Fruit fly (Drosophila melanogaster) whole organism, embryonic: ENCODE data around the gene CG15330.
A peak's percentile ranks its signal among the peaks of the same experiment; 100 is the strongest.

Experiments used
- Antp ChIP-seq: fragments of 200-800 bp; sonication (Bioruptor generic); optimal IDR thresholded peaks from 3 replicates; lab custom pipeline; 2016; ENCODE audit warnings: missing biosample characterization, missing genetic modification characterization
- Bdp1 ChIP-seq: fragments of 200-800 bp; sonication (Bioruptor generic); optimal IDR thresholded peaks from 3 replicates; lab custom pipeline; 2016; ENCODE audit warnings: missing biosample characterization, missing genetic modification characterization
- CG11398 ChIP-seq: fragments of 200-800 bp; sonication (Bioruptor generic); optimal IDR thresholded peaks from 2 replicates; lab custom pipeline; 2016; ENCODE audit warnings: missing biosample characterization, missing genetic modification characterization
- CG12219 ChIP-seq: fragments of 200-800 bp; sonication (Bioruptor generic); optimal IDR thresholded peaks from 3 replicates; lab custom pipeline; 2018; ENCODE audit warnings: missing biosample characterization, mild to moderate bottlenecking, missing genetic modification characterization
- CG14050 ChIP-seq: fragments of 200-800 bp; sonication (Bioruptor generic); IDR thresholded peaks from 3 replicates; pipeline ENCODE4 v1.3.6; 2022; ENCODE audit warnings: missing biosample characterization, missing genetic modification characterization
- CG14441 ChIP-seq: fragments of 200-800 bp; sonication (Bioruptor generic); IDR thresholded peaks from 2 replicates; pipeline ENCODE4 v1.3.6; 2022; ENCODE audit warnings: missing biosample characterization, missing genetic modification characterization
- CG15269 ChIP-seq: fragments of 200-800 bp; sonication (Bioruptor generic); optimal IDR thresholded peaks from 2 replicates; lab custom pipeline; 2018; ENCODE audit warnings: missing biosample characterization, mild to moderate bottlenecking, missing genetic modification characterization, moderate library complexity
- CG15479 ChIP-seq: fragments of 200-800 bp; sonication (Bioruptor generic); optimal IDR thresholded peaks from 3 replicates; lab custom pipeline; 2019; ENCODE audit warnings: missing biosample characterization, mild to moderate bottlenecking, missing genetic modification characterization, moderate library complexity
- CG15514 ChIP-seq: fragments of 200-800 bp; sonication (Bioruptor generic); optimal IDR thresholded peaks from 3 replicates; lab custom pipeline; 2017; ENCODE audit warnings: missing biosample characterization, missing genetic modification characterization, mild to moderate bottlenecking, moderate library complexity, missing genetic modification reagents
- CG17359 ChIP-seq: fragments of 200-800 bp; sonication (Bioruptor generic); optimal IDR thresholded peaks from 3 replicates; lab custom pipeline; 2018; ENCODE audit warnings: missing biosample characterization, mild to moderate bottlenecking, missing genetic modification characterization, moderate library complexity
- CG2889 ChIP-seq: fragments of 200-800 bp; sonication (Bioruptor generic); IDR thresholded peaks from 3 replicates; pipeline ENCODE4 v1.3.6; 2022; ENCODE audit warnings: missing biosample characterization, missing genetic modification characterization
- CG30431 ChIP-seq: fragments of 200-800 bp; sonication (Bioruptor generic); optimal IDR thresholded peaks from 2 replicates; lab custom pipeline; 2017; ENCODE audit warnings: missing biosample characterization, missing genetic modification characterization
- CG31388 ChIP-seq: fragments of 200-800 bp; sonication (Bioruptor generic); optimal IDR thresholded peaks from 2 replicates; lab custom pipeline; 2016; ENCODE audit warnings: missing biosample characterization, missing genetic modification characterization
- CG3281 ChIP-seq: fragments of 200-800 bp; sonication (Bioruptor generic); optimal IDR thresholded peaks from 3 replicates; lab custom pipeline; 2017; ENCODE audit warnings: missing biosample characterization, mild to moderate bottlenecking, missing genetic modification characterization
- CG33557 ChIP-seq: fragments of 200-800 bp; sonication (Bioruptor generic); optimal IDR thresholded peaks from 2 replicates; lab custom pipeline; 2019; ENCODE audit warnings: missing biosample characterization, mild to moderate bottlenecking, missing genetic modification characterization, moderate library complexity
- CG3847 ChIP-seq: fragments of 200-800 bp; sonication (Bioruptor generic); IDR thresholded peaks from 2 replicates; pipeline ENCODE4 v1.3.6; 2022; ENCODE audit warnings: missing biosample characterization, missing genetic modification characterization
- CG42726 ChIP-seq: fragments of 200-800 bp; sonication (Bioruptor generic); IDR thresholded peaks from 2 replicates; pipeline ENCODE4 v1.3.6; 2022; ENCODE audit warnings: missing biosample characterization, missing genetic modification characterization; ENCODE audit not compliant: partially characterized antibody
- CG4360 ChIP-seq: fragments of 200-800 bp; sonication (Bioruptor generic); IDR thresholded peaks from 2 replicates; pipeline ENCODE4 v1.3.6; 2022; ENCODE audit warnings: missing biosample characterization, missing genetic modification characterization
- CG7271 ChIP-seq: fragments of 200-800 bp; sonication (Bioruptor generic); optimal IDR thresholded peaks from 2 replicates; lab custom pipeline; 2018; ENCODE audit warnings: missing biosample characterization, mild to moderate bottlenecking, missing genetic modification characterization, moderate library complexity
- CG7963 ChIP-seq: fragments of 200-800 bp; sonication (Bioruptor generic); IDR thresholded peaks from 3 replicates; pipeline ENCODE4 v1.3.6; 2022; ENCODE audit warnings: missing biosample characterization, missing genetic modification characterization; ENCODE audit not compliant: partially characterized antibody
- D ChIP-seq, 2 experiments: fragments of 200-800 bp in 1 of 2; fragments of >200 bp in 1 of 2; sonication (Bioruptor generic) in 1 of 2; optimal IDR thresholded peaks; 2 replicates in 1 of 2; 3 replicates in 1 of 2; lab custom pipeline; 2017; ENCODE audit warnings: mild to moderate bottlenecking in 1 of 2, missing biosample characterization in 1 of 2, missing genetic modification characterization in 1 of 2, missing genetic modification reagents in 1 of 2
- E2f2 ChIP-seq: fragments of 200-800 bp; sonication (Bioruptor generic); IDR thresholded peaks from 2 replicates; pipeline ENCODE4 v1.3.6; 2022; ENCODE audit warnings: missing biosample characterization, missing genetic modification characterization
- HLH3B ChIP-seq: fragments of 200-800 bp; sonication (Bioruptor generic); IDR thresholded peaks from 2 replicates; pipeline ENCODE4 v1.3.6; 2022; ENCODE audit warnings: missing biosample characterization, missing genetic modification characterization
- Med ChIP-seq: fragments of 200-800 bp; sonication (Bioruptor generic); peaks from one replicate; lab custom pipeline; 2016; ENCODE audit warnings: missing biosample characterization, missing genetic modification characterization, mild to moderate bottlenecking, inconsistent platforms, moderate library complexity
- Mrtf ChIP-seq: fragments of 200-800 bp; sonication (Bioruptor generic); IDR thresholded peaks from 3 replicates; pipeline ENCODE4 v1.3.6; 2022; ENCODE audit warnings: missing biosample characterization, missing genetic modification characterization
- PHDP ChIP-seq: fragments of 200-800 bp; sonication (Bioruptor generic); optimal IDR thresholded peaks from 3 replicates; lab custom pipeline; 2018; ENCODE audit warnings: missing biosample characterization, mild to moderate bottlenecking, missing genetic modification characterization, moderate library complexity
- Scr ChIP-seq: fragments of 200-800 bp; sonication (Bioruptor generic); IDR thresholded peaks from 2 replicates; pipeline ENCODE4 v1.3.6; 2022; ENCODE audit warnings: missing biosample characterization, missing genetic modification characterization; ENCODE audit not compliant: partially characterized antibody
- Vsx1 ChIP-seq: fragments of 200-800 bp; sonication (Bioruptor generic); optimal IDR thresholded peaks from 2 replicates; lab custom pipeline; 2017; ENCODE audit warnings: missing biosample characterization, mild to moderate bottlenecking, missing genetic modification characterization, missing genetic modification reagents
- Xbp1 ChIP-seq: fragments of 200-800 bp; sonication (Bioruptor generic); optimal IDR thresholded peaks from 3 replicates; lab custom pipeline; 2016; ENCODE audit warnings: missing biosample characterization, mild to moderate bottlenecking, missing genetic modification characterization
- cg ChIP-seq: fragments of 200-800 bp; sonication (Bioruptor generic); optimal IDR thresholded peaks from 3 replicates; lab custom pipeline; 2019; ENCODE audit warnings: missing biosample characterization, mild to moderate bottlenecking, missing genetic modification characterization, moderate library complexity
- chinmo ChIP-seq: fragments of 200-800 bp; sonication (Bioruptor generic); IDR thresholded peaks from 4 replicates; pipeline ENCODE4 v1.3.6; 2022; ENCODE audit warnings: missing biosample characterization, missing genetic modification characterization; ENCODE audit not compliant: partially characterized antibody
- ci ChIP-seq: fragments of 200-800 bp; sonication (Bioruptor generic); IDR thresholded peaks from 3 replicates; pipeline ENCODE4 v1.3.6; 2022; ENCODE audit warnings: missing biosample characterization, missing genetic modification characterization
- fd102C ChIP-seq: fragments of 200-800 bp; sonication (Bioruptor generic); optimal IDR thresholded peaks from 2 replicates; lab custom pipeline; 2018; ENCODE audit warnings: missing biosample characterization, mild to moderate bottlenecking, missing genetic modification characterization, moderate library complexity
- gce ChIP-seq: fragments of 200-800 bp; sonication (Bioruptor generic); IDR thresholded peaks from 3 replicates; pipeline ENCODE4 v1.3.6; 2022; ENCODE audit warnings: missing biosample characterization, missing genetic modification characterization
- gem ChIP-seq: fragments of 200-800 bp; sonication (Bioruptor generic); optimal IDR thresholded peaks from 2 replicates; lab custom pipeline; 2019; ENCODE audit warnings: missing biosample characterization, mild to moderate bottlenecking, missing genetic modification characterization, moderate library complexity
- hb ChIP-seq: fragments of 200-800 bp; sonication (Bioruptor generic); IDR thresholded peaks from 3 replicates; pipeline ENCODE4 v1.3.6; 2022; ENCODE audit warnings: missing biosample characterization, missing genetic modification characterization; ENCODE audit not compliant: partially characterized antibody
- jumu ChIP-seq: fragments of 200-800 bp; sonication (Bioruptor generic); optimal IDR thresholded peaks from 3 replicates; lab custom pipeline; 2016; ENCODE audit warnings: missing biosample characterization, missing genetic modification characterization
- lab ChIP-seq: fragments of 200-800 bp; sonication (Bioruptor generic); optimal IDR thresholded peaks from 3 replicates; lab custom pipeline; 2017; ENCODE audit warnings: missing biosample characterization, missing genetic modification characterization, mild to moderate bottlenecking, moderate library complexity, missing genetic modification reagents
- lilli ChIP-seq: fragments of 200-800 bp; sonication (Bioruptor generic); optimal IDR thresholded peaks from 3 replicates; lab custom pipeline; 2016; ENCODE audit warnings: missing biosample characterization, missing genetic modification characterization
- salm ChIP-seq: fragments of 200-800 bp; sonication (Bioruptor generic); optimal IDR thresholded peaks from 2 replicates; lab custom pipeline; 2018; ENCODE audit warnings: missing biosample characterization, mild to moderate bottlenecking, missing genetic modification characterization
- sc ChIP-seq, 3 experiments: fragments of >200 bp in 2 of 3; fragments of 200-800 bp in 1 of 3; sonication (Bioruptor generic) in 1 of 3; optimal IDR thresholded peaks; 2 replicates in 2 of 3; 3 replicates in 1 of 3; lab custom pipeline; 2017; ENCODE audit warnings: mild to moderate bottlenecking in 1 of 3, missing biosample characterization in 1 of 3, missing genetic modification characterization in 1 of 3, missing genetic modification reagents in 1 of 3
- shn ChIP-seq: fragments of 200-800 bp; sonication (Bioruptor generic); optimal IDR thresholded peaks from 3 replicates; lab custom pipeline; 2016; ENCODE audit warnings: missing biosample characterization, missing genetic modification characterization
- slp2 ChIP-seq: fragments of 200-800 bp; sonication (Bioruptor generic); optimal IDR thresholded peaks from 2 replicates; lab custom pipeline; 2016; ENCODE audit warnings: missing biosample characterization, missing genetic modification characterization
- tin ChIP-seq: fragments of 200-800 bp; sonication (Bioruptor generic); optimal IDR thresholded peaks from 3 replicates; lab custom pipeline; 2016; ENCODE audit warnings: missing biosample characterization, missing genetic modification characterization
- trem ChIP-seq: fragments of 200-800 bp; optimal IDR thresholded peaks from 3 replicates; lab custom pipeline; 2019; ENCODE audit warnings: missing biosample characterization, mild to moderate bottlenecking, missing genetic modification characterization, moderate library complexity
- unpg ChIP-seq: fragments of 200-800 bp; sonication (Bioruptor generic); optimal IDR thresholded peaks from 3 replicates; lab custom pipeline; 2018; ENCODE audit warnings: missing biosample characterization, mild to moderate bottlenecking, missing genetic modification characterization, moderate library complexity
- zf30C ChIP-seq: fragments of 200-800 bp; sonication (Bioruptor generic); optimal IDR thresholded peaks from 3 replicates; lab custom pipeline; 2018; ENCODE audit warnings: missing biosample characterization, mild to moderate bottlenecking, missing genetic modification characterization
- zfh2 ChIP-seq: fragments of 200-800 bp; sonication (Bioruptor generic); optimal IDR thresholded peaks from 2 replicates; lab custom pipeline; 2016; ENCODE audit warnings: missing biosample characterization, missing genetic modification characterization

Gene CG15330

DNA sequence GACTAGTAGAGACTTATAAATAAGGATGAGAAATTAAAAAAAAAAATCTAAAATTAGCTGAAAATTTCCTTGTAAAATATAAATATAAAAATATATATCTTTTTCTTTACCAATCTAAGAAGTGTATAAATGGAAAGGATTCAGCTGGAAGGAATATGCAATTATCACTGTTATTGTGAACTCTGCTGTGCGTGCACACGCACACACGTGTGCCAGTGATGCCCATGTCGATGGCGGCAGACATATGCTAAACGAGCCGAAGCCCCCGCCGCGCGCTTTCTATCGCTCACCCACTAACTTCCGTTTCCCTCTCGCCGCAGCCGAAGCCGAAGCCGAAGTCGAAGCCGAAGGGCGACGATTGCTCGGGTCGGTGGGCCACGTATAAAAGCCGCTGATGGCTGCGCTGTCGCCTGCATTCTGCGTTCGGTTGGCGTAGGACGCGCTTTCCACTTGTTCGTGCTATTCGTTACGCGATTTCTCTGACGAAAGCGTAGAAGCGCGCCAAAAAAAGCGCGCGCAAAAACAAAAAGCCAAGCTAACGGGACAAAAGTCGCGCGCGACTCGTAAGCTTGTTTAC lies 39.4 kb downstream of the CG15330 start, which contains the start of gene Tbh (continued):
- TF ChIP-seq CG4360 (GFP tag; lab: Robert Waterston, UW) (no peak), salm (tag; lab: Kevin White, UChicago) (no peak), jumu (GFP tag; lab: Kevin White, UChicago) (no peak), fd102C (GFP tag; lab: Kevin White, UChicago) (no peak), shn (GFP tag; lab: Kevin White, UChicago) (no peak), CG11398 (GFP tag; lab: Kevin White, UChicago) (no peak), CG31388 (no peak), HLH3B (GFP tag; lab: Robert Waterston, UW) (0 out of 2 replicates have a peak, but pooled peaks have one; percentile 39), CG12219 (GFP tag; lab: Kevin White, UChicago) (no peak), slp2 (GFP tag; lab: Kevin White, UChicago) (no peak), Antp (no peak), zf30C (no peak), gce (GFP tag; lab: Robert Waterston, UW) (no peak), unpg (peak; percentile 16), chinmo (no peak), CG17359 (tag; lab: Kevin White, UChicago) (peak; percentile 25), Med (GFP tag; lab: Kevin White, UChicago) (peak; percentile 78), CG7963 (no peak), CG14441 (GFP tag; lab: Robert Waterston, UW) (no peak), tin (GFP tag; lab: Kevin White, UChicago) (no peak), D (optimal IDR thresholded peaks at IDR 0.05; lab: Kevin White, UChicago) (no peak), D (GFP tag; optimal IDR thresholded peaks at IDR 0.05; lab: Kevin White, UChicago) (peak; percentile 1), Vsx1 (no peak), CG15514 (GFP tag; lab: Kevin White, UChicago) (peak; percentile 41), Bdp1 (GFP tag; lab: Kevin White, UChicago) (no peak), PHDP (peak; percentile 28), CG33557 (peak; percentile 6), sc (optimal IDR thresholded peaks at IDR 0.05; lab: Kevin White, UChicago) (no peak), sc (GFP tag; optimal IDR thresholded peaks at IDR 0.05; lab: Kevin White, UChicago) (no peak), CG7271 (no peak), hb (GFP tag; lab: Robert Waterston, UW) (no peak), CG15269 (peak; percentile 32), CG14050 (GFP tag; lab: Robert Waterston, UW) (no peak), trem (no peak), Mrtf (GFP tag; lab: Robert Waterston, UW) (no peak), E2f2 (GFP tag; lab: Robert Waterston, UW) (0 out of 2 replicates have a peak, but pooled peaks have one; percentile 8), CG3847 (GFP tag; lab: Robert Waterston, UW) (0 out of 2 replicates have a peak, but pooled peaks have one; percentile 20), gem (tag; lab: Kevin White, UChicago) (peak; percentile 52), CG15479 (no peak), CG30431 (GFP tag; lab: Kevin White, UChicago) (no peak), CG2889 (no peak), ci (peak; percentile 44; the same call in 1 of the 3 replicates), CG42726 (no peak), CG3281 (GFP tag; lab: Kevin White, UChicago) (peak; percentile 29), Xbp1 (GFP tag; lab: Kevin White, UChicago) (no peak), zfh2 (GFP tag; lab: Kevin White, UChicago) (no peak), Scr (GFP tag; lab: Robert Waterston, UW) (no peak), lilli (no peak), cg (GFP tag; lab: Kevin White, UChicago) (no peak), lab (GFP tag; lab: Kevin White, UChicago) (peak; percentile 72)
